Worm (Caenorhabditis elegans) whole organism, L4 larva: Measurements from ENCODE around the gene pmt-1.

ENCODE experiments used
- F44E2.7 ChIP-seq: fragments of 200-800 bp; sonication (Bioruptor generic); IDR thresholded peaks from 2 replicates; pipeline ENCODE4 v2.1.2; 2022; ENCODE audit warnings: missing genetic modification characterization, missing compliant biosample characterization
- F49E8.2 ChIP-seq: sonication (generic microtip); optimal IDR thresholded peaks from 2 replicates; lab custom pipeline; 2016; ENCODE audit warnings: missing compliant biosample characterization, mild to moderate bottlenecking, missing genetic modification characterization, borderline replicate concordance
- T26A8.4 ChIP-seq: fragments of 200-800 bp; sonication (Bioruptor generic); IDR thresholded peaks from 2 replicates; pipeline ENCODE4 v1.3.6; 2022; ENCODE audit warnings: missing genetic modification characterization, missing compliant biosample characterization
- Y105C5A.15 ChIP-seq: fragments of 200-800 bp; sonication (Bioruptor generic); IDR thresholded peaks from 2 replicates; pipeline ENCODE4 v1.3.6; 2022; ENCODE audit warnings: missing genetic modification characterization, missing compliant biosample characterization
- ZK337.2 ChIP-seq: fragments of 200-800 bp; sonication (Bioruptor generic); IDR thresholded peaks from 2 replicates; pipeline ENCODE4 v1.3.6; 2022; ENCODE audit warnings: missing genetic modification reagents, missing genetic modification characterization, missing compliant biosample characterization
- aha-1 ChIP-seq: fragments of 150-350 bp; peaks from one replicate; lab custom pipeline; 2014; ENCODE audit warnings: missing biosample characterization, missing genetic modification characterization
- aly-2 ChIP-seq: sonication (generic microtip); optimal IDR thresholded peaks from 2 replicates; lab custom pipeline; 2018; ENCODE audit warnings: missing biosample characterization, missing genetic modification characterization
- ama-1 ChIP-seq: fragments of 150-350 bp; optimal IDR thresholded peaks from 2 replicates; lab custom pipeline; 2014; ENCODE audit warnings: inconsistent platforms, mixed read lengths
- arid-1 ChIP-seq: fragments of 200-800 bp; sonication (Bioruptor generic); conservative IDR thresholded peaks from 2 replicates; pipeline ENCODE4 v1.3.6; 2022; ENCODE audit warnings: missing genetic modification reagents, missing genetic modification characterization, missing compliant biosample characterization
- attf-4 ChIP-seq: sonication (generic microtip); optimal IDR thresholded peaks from 3 replicates; lab custom pipeline; 2017; ENCODE audit warnings: missing biosample characterization, missing genetic modification characterization
- ceh-28 ChIP-seq: fragments of 150-350 bp; optimal IDR thresholded peaks from 2 replicates; lab custom pipeline; 2014; ENCODE audit warnings: missing biosample characterization, missing genetic modification reagents, missing genetic modification characterization
- ceh-62 ChIP-seq: sonication (generic microtip); optimal IDR thresholded peaks from 2 replicates; lab custom pipeline; 2017; ENCODE audit warnings: missing biosample characterization, missing genetic modification characterization
- cey-2 ChIP-seq: sonication (generic microtip); optimal IDR thresholded peaks from 3 replicates; lab custom pipeline; 2017; ENCODE audit warnings: missing genetic modification characterization, mild to moderate bottlenecking, missing compliant biosample characterization, antibody characterized with exemption, borderline replicate concordance; ENCODE audit not compliant: insufficient read depth
- daf-12 ChIP-seq: fragments of 150-350 bp; optimal IDR thresholded peaks from 2 replicates; lab custom pipeline; 2014; ENCODE audit warnings: missing biosample characterization, missing genetic modification reagents, missing genetic modification characterization
- daf-19 ChIP-seq: fragments of 200-800 bp; sonication (Bioruptor generic); conservative IDR thresholded peaks from 2 replicates; pipeline ENCODE4 v1.3.6; 2022; ENCODE audit warnings: missing genetic modification characterization, missing compliant biosample characterization
- dmd-9 ChIP-seq: fragments of 200-800 bp; sonication (Bioruptor generic); IDR thresholded peaks from 2 replicates; pipeline ENCODE4 v1.3.6; 2022; ENCODE audit warnings: missing genetic modification reagents, missing genetic modification characterization, missing compliant biosample characterization
- duxl-1 ChIP-seq: sonication (generic microtip); optimal IDR thresholded peaks from 2 replicates; lab custom pipeline; 2016; ENCODE audit warnings: mild to moderate bottlenecking, missing genetic modification characterization, moderate library complexity, missing compliant biosample characterization; ENCODE audit not compliant: poor library complexity
- dve-1 ChIP-seq: sonication (generic microtip); optimal IDR thresholded peaks from 2 replicates; lab custom pipeline; 2017; ENCODE audit warnings: antibody characterized with exemption, mild to moderate bottlenecking, missing genetic modification characterization, missing compliant biosample characterization; ENCODE audit not compliant: insufficient read depth
- egl-43 ChIP-seq: fragments of 200-800 bp; sonication (Bioruptor generic); IDR thresholded peaks from 2 replicates; pipeline ENCODE4 v1.3.6; 2022; ENCODE audit warnings: missing genetic modification reagents, missing genetic modification characterization, missing compliant biosample characterization
- fkh-10 ChIP-seq: fragments of 150-350 bp; optimal IDR thresholded peaks from 2 replicates; lab custom pipeline; 2014; ENCODE audit warnings: missing biosample characterization, missing genetic modification reagents, missing genetic modification characterization
- hif-1 ChIP-seq, 2 experiments: sonication (generic microtip); optimal IDR thresholded peaks; 2 replicates each; lab custom pipeline; 2016 to 2017; ENCODE audit warnings: missing compliant biosample characterization in 2 of 2, missing genetic modification characterization in 2 of 2, missing genetic modification reagents in 2 of 2, missing genotype in 2 of 2, mild to moderate bottlenecking in 1 of 2
- hlh-11 ChIP-seq: fragments of 200-800 bp; sonication (Bioruptor generic); optimal IDR thresholded peaks from 2 replicates; lab custom pipeline; 2018; ENCODE audit warnings: mild to moderate bottlenecking, missing genetic modification characterization, missing compliant biosample characterization
- hlh-30 ChIP-seq: sonication (generic microtip); optimal IDR thresholded peaks from 2 replicates; lab custom pipeline; 2017; ENCODE audit warnings: antibody characterized with exemption, mild to moderate bottlenecking, missing genetic modification characterization, missing compliant biosample characterization; ENCODE audit not compliant: insufficient read depth
- hmg-1.1 ChIP-seq: fragments of 200-800 bp; sonication (Bioruptor generic); IDR thresholded peaks from 2 replicates; pipeline ENCODE4 v1.3.6; 2022; ENCODE audit warnings: missing genetic modification reagents, missing genetic modification characterization, missing compliant biosample characterization
- jun-1 ChIP-seq: fragments of 150-350 bp; optimal IDR thresholded peaks from 2 replicates; lab custom pipeline; 2014; ENCODE audit warnings: missing biosample characterization, missing genetic modification reagents, missing genetic modification characterization
- lin-15B ChIP-seq: fragments of 150-350 bp; sonication (generic microtip); optimal IDR thresholded peaks from 3 replicates; lab custom pipeline; 2014; ENCODE audit warnings: missing biosample characterization, missing genetic modification characterization
- lin-29 ChIP-seq: fragments of 200-800 bp; sonication (Bioruptor generic); IDR thresholded peaks from 2 replicates; pipeline ENCODE4 v1.3.6; 2022; ENCODE audit warnings: missing genetic modification reagents, missing genetic modification characterization, missing compliant biosample characterization
- lin-38 ChIP-seq: fragments of 200-800 bp; sonication (Bioruptor generic); IDR thresholded peaks from 2 replicates; pipeline ENCODE4 v1.3.6; 2022; ENCODE audit warnings: missing genetic modification reagents, missing genetic modification characterization, missing compliant biosample characterization
- lin-39 ChIP-seq: fragments of 150-350 bp; optimal IDR thresholded peaks from 2 replicates; lab custom pipeline; 2014; ENCODE audit warnings: missing biosample characterization, missing genetic modification reagents, missing genetic modification characterization
- lsy-2 ChIP-seq, 2 experiments: fragments of 150-350 bp in 1 of 2; sonication (generic microtip) in 1 of 2; optimal IDR thresholded peaks; 2 replicates each; lab custom pipeline; 2014 to 2017; ENCODE audit warnings: missing biosample characterization in 2 of 2, missing genetic modification characterization in 2 of 2
- mep-1 ChIP-seq: fragments of 150-350 bp; sonication (generic microtip); optimal IDR thresholded peaks from 3 replicates; lab custom pipeline; 2014; ENCODE audit warnings: missing biosample characterization, missing genetic modification characterization
- nhr-102 ChIP-seq: sonication (generic microtip); optimal IDR thresholded peaks from 2 replicates; lab custom pipeline; 2016; ENCODE audit warnings: mild to moderate bottlenecking, missing genetic modification characterization, moderate library complexity, missing compliant biosample characterization
- nhr-111 ChIP-seq: fragments of 200-800 bp; sonication (Bioruptor generic); optimal IDR thresholded peaks from 2 replicates; lab custom pipeline; 2018; ENCODE audit warnings: mild to moderate bottlenecking, missing genetic modification characterization, missing compliant biosample characterization
- nhr-237 ChIP-seq: sonication (generic microtip); optimal IDR thresholded peaks from 2 replicates; lab custom pipeline; 2017; ENCODE audit warnings: missing biosample characterization, missing genetic modification characterization
- nhr-28 ChIP-seq: fragments of 150-350 bp; optimal IDR thresholded peaks from 2 replicates; lab custom pipeline; 2014; ENCODE audit warnings: missing biosample characterization, missing genetic modification characterization
- nhr-42 ChIP-seq: fragments of 200-800 bp; sonication (Bioruptor generic); IDR thresholded peaks from 2 replicates; pipeline ENCODE4 v1.3.6; 2022; ENCODE audit warnings: missing genetic modification characterization, missing compliant biosample characterization
- nhr-48 ChIP-seq: sonication (generic microtip); optimal IDR thresholded peaks from 2 replicates; lab custom pipeline; 2016; ENCODE audit warnings: mild to moderate bottlenecking, missing genetic modification characterization, missing compliant biosample characterization
- nhr-6 ChIP-seq: fragments of 150-350 bp; optimal IDR thresholded peaks from 2 replicates; lab custom pipeline; 2014; ENCODE audit warnings: missing biosample characterization, missing genetic modification characterization
- nhr-76 ChIP-seq: fragments of 150-350 bp; optimal IDR thresholded peaks from 2 replicates; lab custom pipeline; 2014; ENCODE audit warnings: missing biosample characterization, missing genetic modification characterization
- php-3 ChIP-seq: fragments of 200-800 bp; sonication (Bioruptor generic); IDR thresholded peaks from 2 replicates; pipeline ENCODE4 v1.3.6; 2022; ENCODE audit warnings: missing genetic modification reagents, missing genetic modification characterization, missing compliant biosample characterization
- pqm-1 ChIP-seq: sonication (generic microtip); optimal IDR thresholded peaks from 2 replicates; lab custom pipeline; 2017; ENCODE audit warnings: missing biosample characterization, missing genetic modification characterization
- saeg-2 ChIP-seq: fragments of 200-800 bp; sonication (Bioruptor generic); IDR thresholded peaks from 2 replicates; pipeline ENCODE4 v1.3.6; 2022; ENCODE audit warnings: missing genetic modification reagents, missing genetic modification characterization, missing compliant biosample characterization
- snpc-4 ChIP-seq: fragments of 150-350 bp; optimal IDR thresholded peaks from 2 replicates; lab custom pipeline; 2014; ENCODE audit warnings: missing biosample characterization, missing genetic modification characterization
- tag-97 ChIP-seq: fragments of 200-800 bp; sonication (Bioruptor generic); IDR thresholded peaks from 2 replicates; pipeline ENCODE4 v1.3.6; 2022; ENCODE audit warnings: missing genetic modification characterization, missing compliant biosample characterization
- tra-1 ChIP-seq: fragments of 200-800 bp; sonication (Bioruptor generic); IDR thresholded peaks from 2 replicates; pipeline ENCODE4 v1.3.6; 2022; ENCODE audit warnings: missing genetic modification reagents, missing genetic modification characterization, missing compliant biosample characterization
- unc-39 ChIP-seq: sonication (generic microtip); optimal IDR thresholded peaks from 2 replicates; lab custom pipeline; 2017; ENCODE audit warnings: missing biosample characterization, missing genetic modification characterization
- unc-62 ChIP-seq, 3 experiments: fragments of 150-350 bp in 1 of 3; sonication (generic microtip); optimal IDR thresholded peaks in 2 of 3; peaks in 1 of 3; 1 replicate in 1 of 3; 2 replicates in 2 of 3; lab custom pipeline; 2014 to 2017; ENCODE audit warnings: missing biosample characterization in 3 of 3, missing genetic modification characterization in 3 of 3, missing genetic modification reagents in 3 of 3, missing genotype in 1 of 3
- vab-7 ChIP-seq: fragments of 200-800 bp; sonication (Bioruptor generic); IDR thresholded peaks from 2 replicates; pipeline ENCODE4 v1.3.6; 2022; ENCODE audit warnings: missing genetic modification reagents, missing genetic modification characterization, missing compliant biosample characterization
- zfp-3 ChIP-seq: fragments of 200-800 bp; sonication (Bioruptor generic); conservative IDR thresholded peaks from 2 replicates; pipeline ENCODE4 v1.3.6; 2022; ENCODE audit warnings: missing genetic modification reagents, missing genetic modification characterization, missing compliant biosample characterization
- zip-2 ChIP-seq: fragments of 150-350 bp; optimal IDR thresholded peaks from 2 replicates; lab custom pipeline; 2014; ENCODE audit warnings: missing biosample characterization, missing genetic modification characterization

The pmt-1 gene

DNA sequence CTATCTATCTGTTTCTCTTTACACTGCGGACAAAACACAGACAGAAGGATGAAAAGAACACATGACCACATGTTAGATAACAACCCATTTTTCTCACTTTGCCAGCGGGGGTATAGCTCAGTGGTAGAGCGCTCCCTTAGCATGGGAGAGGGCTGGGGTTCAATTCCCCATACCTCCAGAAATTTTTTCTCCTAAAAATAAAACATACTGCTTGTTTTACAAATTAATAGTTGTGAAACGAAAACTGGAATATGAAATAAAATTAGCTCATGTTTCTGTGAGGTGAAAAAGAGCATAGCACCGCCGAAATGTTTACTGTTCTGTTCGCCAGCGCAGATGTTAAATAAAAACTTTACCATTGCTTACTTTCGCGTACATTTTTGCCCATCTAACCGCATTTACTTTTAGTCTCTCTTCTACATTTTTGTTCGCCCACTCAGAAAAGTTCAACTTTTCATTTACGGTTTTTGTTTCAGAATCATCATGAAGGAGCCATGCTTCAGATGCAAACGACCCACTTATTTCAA lies 10.0 kb upstream of the pmt-1 start, which contains the start of gene ZK622.4:
Gene ZK622.4 (plus strand): TSS at position 477 of the 527 bp plus-strand sequence.
- TF ChIP-seq lsy-2 (tag; optimal IDR thresholded peaks at IDR 0.05; lab: Kevin White, UChicago) (peak in 1 of 2 experiments; percentile 72), lin-29 (no peak), F49E8.2 (tag; lab: Kevin White, UChicago) (peak; percentile 59), hif-1 (tag; optimal IDR thresholded peaks at IDR 0.05; lab: Kevin White, UChicago) (peak in 1 of 2 experiments; percentile 26), ceh-28 (tag; lab: Kevin White, UChicago) (no peak), lin-15B (tag; lab: Kevin White, UChicago) (no peak), pqm-1 (tag; lab: Kevin White, UChicago) (no peak), tag-97 (GFP tag; lab: Robert Waterston, UW) (no peak), nhr-76 (tag; lab: Kevin White, UChicago) (no peak), snpc-4 (no peak), zip-2 (tag; lab: Kevin White, UChicago) (peak; percentile 48), dve-1 (peak; percentile 67), dmd-9 (0 out of 2 replicates have a peak, but pooled peaks have one; percentile 29), ceh-62 (tag; lab: Kevin White, UChicago) (no peak), cey-2 (no peak), tra-1 (GFP tag; lab: Robert Waterston, UW) (peak; percentile 69), duxl-1 (tag; lab: Kevin White, UChicago) (peak; percentile 50), unc-62 (GFP tag; optimal IDR thresholded peaks at IDR 0.05 in 1 of 2; lab: Kevin White, UChicago) (peak in 1 of 2 experiments; percentile 28), unc-62 (tag; optimal IDR thresholded peaks at IDR 0.05; lab: Kevin White, UChicago) (no peak), hmg-1.1 (GFP tag; lab: Robert Waterston, UW) (peak; percentile 85), jun-1 (no peak), lin-38 (GFP tag; lab: Robert Waterston, UW) (no peak; the same call in 1 of the 2 replicates), hlh-11 (tag; lab: Kevin White, UChicago) (peak; percentile 43), vab-7 (GFP tag; lab: Robert Waterston, UW) (peak; percentile 82), nhr-102 (tag; lab: Kevin White, UChicago) (peak; percentile 64), ama-1 (lab: Kevin White, UChicago) (no peak), daf-19 (GFP tag; lab: Robert Waterston, UW) (peak; percentile 76), fkh-10 (GFP tag; lab: Kevin White, UChicago) (no peak), zfp-3 (GFP tag; lab: Robert Waterston, UW) (0 out of 2 replicates have a peak, but pooled peaks have one; percentile 46), attf-4 (no peak), aha-1 (tag; lab: Kevin White, UChicago) (no peak), aly-2 (tag; lab: Kevin White, UChicago) (peak; percentile 9), mep-1 (peak; percentile 77), F44E2.7 (GFP tag; lab: Robert Waterston, UW) (0 out of 2 replicates have a peak, but pooled peaks have one; percentile 34), T26A8.4 (GFP tag; lab: Robert Waterston, UW) (peak; percentile 76; the same call in 1 of the 2 replicates), nhr-48 (tag; lab: Kevin White, UChicago) (peak; percentile 64), nhr-6 (tag; lab: Kevin White, UChicago) (no peak), unc-39 (tag; lab: Kevin White, UChicago) (no peak), nhr-111 (GFP tag; lab: Kevin White, UChicago) (no peak), egl-43 (no peak; the same call in 1 of the 2 replicates), hlh-30 (tag; lab: Kevin White, UChicago) (peak; percentile 57), php-3 (0 out of 2 replicates have a peak, but pooled peaks have one; percentile 14), nhr-42 (GFP tag; lab: Robert Waterston, UW) (no peak), saeg-2 (GFP tag; lab: Robert Waterston, UW) (no peak), nhr-28 (tag; lab: Kevin White, UChicago) (peak; percentile 36), daf-12 (no peak), ZK337.2 (GFP tag; lab: Robert Waterston, UW) (peak; percentile 58), lin-39 (tag; lab: Kevin White, UChicago) (no peak), Y105C5A.15 (GFP tag; lab: Robert Waterston, UW) (peak; percentile 91; the same call in 1 of the 2 replicates), arid-1 (GFP tag; lab: Robert Waterston, UW) (peak; percentile 67), nhr-237 (tag; lab: Kevin White, UChicago) (no peak)
